Worm (Caenorhabditis elegans) whole organism, young adult: ENCODE data around the gene F14D2.11.

Source experiments
- B0019.2 ChIP-seq: fragments of 200-800 bp; sonication (Bioruptor generic); conservative IDR thresholded peaks from 2 replicates; pipeline ENCODE4 v1.3.6; 2022; ENCODE audit warnings: missing genetic modification reagents, missing genetic modification characterization, missing compliant biosample characterization
- C17E4.6 ChIP-seq: fragments of 200-800 bp; sonication (Bioruptor generic); IDR thresholded peaks from 2 replicates; pipeline ENCODE4 v1.3.6; 2022; ENCODE audit warnings: missing genetic modification reagents, missing genetic modification characterization, missing compliant biosample characterization
- F10E7.11 ChIP-seq: sonication (generic microtip); optimal IDR thresholded peaks from 2 replicates; lab custom pipeline; 2017; ENCODE audit warnings: mild to moderate bottlenecking, missing genetic modification characterization, moderate library complexity, missing compliant biosample characterization
- F22D6.2 ChIP-seq: sonication (generic microtip); optimal IDR thresholded peaks from 2 replicates; lab custom pipeline; 2016; ENCODE audit warnings: mild to moderate bottlenecking, missing genetic modification characterization, missing compliant biosample characterization
- F37B4.10 ChIP-seq: fragments of 200-800 bp; sonication (Bioruptor generic); IDR thresholded peaks from 2 replicates; pipeline ENCODE4 v1.3.6; 2022; ENCODE audit warnings: missing genetic modification characterization, missing compliant biosample characterization
- F55B11.4 ChIP-seq: sonication (generic microtip); optimal IDR thresholded peaks from 2 replicates; lab custom pipeline; 2016; ENCODE audit warnings: missing compliant biosample characterization, missing genetic modification characterization, borderline replicate concordance; ENCODE audit not compliant: insufficient read depth
- Y79H2A.3 ChIP-seq: fragments of 200-800 bp; sonication (Bioruptor generic); conservative IDR thresholded peaks from 2 replicates; pipeline ENCODE4 v1.3.6; 2022; ENCODE audit warnings: missing genetic modification reagents, missing genetic modification characterization, missing compliant biosample characterization
- Y95B8A.8 ChIP-seq: fragments of 200-800 bp; sonication (Bioruptor generic); IDR thresholded peaks from 2 replicates; pipeline ENCODE4 v1.3.6; 2022; ENCODE audit warnings: missing genetic modification reagents, missing genetic modification characterization, missing compliant biosample characterization
- ZK185.1 ChIP-seq: sonication (generic microtip); optimal IDR thresholded peaks from 2 replicates; lab custom pipeline; 2016; ENCODE audit warnings: mild to moderate bottlenecking, missing genetic modification characterization, missing compliant biosample characterization; ENCODE audit not compliant: poor library complexity, severe bottlenecking
- aptf-2 ChIP-seq: fragments of 200-800 bp; sonication (Bioruptor generic); conservative IDR thresholded peaks from 2 replicates; pipeline ENCODE4 v1.3.6; 2022; ENCODE audit warnings: missing genetic modification reagents, missing genetic modification characterization, missing compliant biosample characterization
- aptf-3 ChIP-seq: fragments of 200-800 bp; sonication (Bioruptor generic); IDR thresholded peaks from 2 replicates; pipeline ENCODE4 v1.3.6; 2022; ENCODE audit warnings: missing genetic modification characterization, missing compliant biosample characterization
- cebp-1 ChIP-seq, 2 experiments: fragments of 200-800 bp in 1 of 2; sonication (Bioruptor generic) in 1 of 2; sonication (generic microtip) in 1 of 2; IDR thresholded peaks in 1 of 2; optimal IDR thresholded peaks in 1 of 2; 2 replicates each; pipeline versions ENCODE4 v1.3.6 to Lab custom; 2017 to 2022; ENCODE audit warnings: missing compliant biosample characterization in 2 of 2, missing genetic modification characterization in 2 of 2, mild to moderate bottlenecking in 1 of 2, missing genetic modification reagents in 1 of 2, moderate library complexity in 1 of 2
- ceh-58 ChIP-seq: fragments of 200-800 bp; sonication (Bioruptor generic); IDR thresholded peaks from 2 replicates; pipeline ENCODE4 v1.3.6; 2022; ENCODE audit warnings: missing genetic modification characterization, missing compliant biosample characterization
- chd-7 ChIP-seq: sonication (generic microtip); optimal IDR thresholded peaks from 2 replicates; lab custom pipeline; 2016; ENCODE audit warnings: mild to moderate bottlenecking, missing genetic modification characterization, moderate library complexity, missing compliant biosample characterization
- efl-1 ChIP-seq: fragments of 150-350 bp; optimal IDR thresholded peaks from 2 replicates; lab custom pipeline; 2014; ENCODE audit warnings: missing biosample characterization, missing genetic modification reagents, missing genetic modification characterization
- egrh-3 ChIP-seq: fragments of 200-800 bp; sonication (Bioruptor generic); IDR thresholded peaks from 2 replicates; pipeline ENCODE4 v1.3.6; 2022; ENCODE audit warnings: missing genetic modification reagents, missing genetic modification characterization, missing compliant biosample characterization
- ekl-4 ChIP-seq: fragments of 200-800 bp; sonication (Bioruptor generic); IDR thresholded peaks from 2 replicates; pipeline ENCODE4 v1.3.6; 2022; ENCODE audit warnings: missing genetic modification reagents, missing genetic modification characterization, missing compliant biosample characterization
- hlh-12 ChIP-seq: sonication (generic microtip); optimal IDR thresholded peaks from 2 replicates; lab custom pipeline; 2016; ENCODE audit warnings: missing genetic modification characterization, missing compliant biosample characterization
- hlh-26 ChIP-seq: fragments of 200-800 bp; sonication (Bioruptor generic); conservative IDR thresholded peaks from 2 replicates; pipeline ENCODE4 v1.3.6; 2022; ENCODE audit warnings: missing genetic modification reagents, missing genetic modification characterization, missing compliant biosample characterization
- hmg-1.2 ChIP-seq: fragments of 200-800 bp; sonication (Bioruptor generic); IDR thresholded peaks from 2 replicates; pipeline ENCODE4 v1.3.6; 2022; ENCODE audit warnings: missing genetic modification reagents, missing genetic modification characterization, missing compliant biosample characterization
- hsf-1 ChIP-seq: fragments of 200-800 bp; sonication (Bioruptor generic); IDR thresholded peaks from 2 replicates; pipeline ENCODE4 v1.3.6; 2022; ENCODE audit warnings: missing genetic modification reagents, missing genetic modification characterization, missing compliant biosample characterization
- let-526 ChIP-seq: fragments of 200-800 bp; sonication (Bioruptor generic); IDR thresholded peaks from 2 replicates; pipeline ENCODE4 v1.3.6; 2022; ENCODE audit warnings: missing genetic modification reagents, missing genetic modification characterization, missing compliant biosample characterization
- let-607 ChIP-seq, 2 experiments: fragments of 200-800 bp in 1 of 2; sonication (Bioruptor generic) in 1 of 2; sonication (generic microtip) in 1 of 2; optimal IDR thresholded peaks; 2 replicates each; lab custom pipeline; 2016 to 2018; ENCODE audit warnings: mild to moderate bottlenecking in 2 of 2, missing compliant biosample characterization in 2 of 2, missing genetic modification characterization in 2 of 2, moderate library complexity in 2 of 2, missing genotype in 1 of 2
- lsl-1 ChIP-seq: fragments of 200-800 bp; sonication (Bioruptor generic); optimal IDR thresholded peaks from 2 replicates; lab custom pipeline; 2018; ENCODE audit warnings: mild to moderate bottlenecking, missing genetic modification characterization, moderate library complexity, missing compliant biosample characterization
- madf-10 ChIP-seq: sonication (generic microtip); optimal IDR thresholded peaks from 2 replicates; lab custom pipeline; 2016; ENCODE audit warnings: mild to moderate bottlenecking, missing genetic modification characterization, missing compliant biosample characterization
- madf-3 ChIP-seq: fragments of 200-800 bp; sonication (Bioruptor generic); IDR thresholded peaks from 2 replicates; pipeline ENCODE4 v1.3.6; 2022; ENCODE audit warnings: missing genetic modification reagents, missing genetic modification characterization, missing compliant biosample characterization
- madf-6 ChIP-seq: fragments of 200-800 bp; sonication (Bioruptor generic); IDR thresholded peaks from 2 replicates; pipeline ENCODE4 v1.3.6; 2022; ENCODE audit warnings: missing genetic modification reagents, missing genetic modification characterization, missing compliant biosample characterization
- mel-28 ChIP-seq: sonication (generic microtip); optimal IDR thresholded peaks from 2 replicates; lab custom pipeline; 2016; ENCODE audit warnings: borderline replicate concordance, mild to moderate bottlenecking, missing genetic modification characterization, missing compliant biosample characterization
- mxl-1 ChIP-seq: sonication (generic microtip); optimal IDR thresholded peaks from 2 replicates; lab custom pipeline; 2016; ENCODE audit warnings: missing genetic modification characterization, missing compliant biosample characterization
- nfya-1 ChIP-seq: sonication (generic microtip); optimal IDR thresholded peaks from 2 replicates; lab custom pipeline; 2017; ENCODE audit warnings: antibody characterized with exemption, missing compliant biosample characterization, missing genetic modification characterization, borderline replicate concordance; ENCODE audit not compliant: insufficient read depth
- nhr-179 ChIP-seq: sonication (generic microtip); optimal IDR thresholded peaks from 2 replicates; lab custom pipeline; 2016; ENCODE audit warnings: mild to moderate bottlenecking, missing genetic modification characterization, missing compliant biosample characterization
- pha-4 ChIP-seq: fragments of 150-350 bp; sonication (generic microtip); optimal IDR thresholded peaks from 2 replicates; lab custom pipeline; 2014; ENCODE audit warnings: missing biosample characterization, missing genetic modification reagents, missing genetic modification characterization
- rcor-1 ChIP-seq: fragments of 200-800 bp; sonication (Bioruptor generic); IDR thresholded peaks from 2 replicates; pipeline ENCODE4 v1.3.6; 2022; ENCODE audit warnings: missing genetic modification reagents, missing genetic modification characterization, missing compliant biosample characterization
- repo-1 ChIP-seq: sonication (generic microtip); optimal IDR thresholded peaks from 2 replicates; lab custom pipeline; 2017; ENCODE audit warnings: mild to moderate bottlenecking, missing genetic modification characterization, missing compliant biosample characterization
- sdz-38 ChIP-seq: sonication (generic microtip); optimal IDR thresholded peaks from 2 replicates; lab custom pipeline; 2016; ENCODE audit warnings: missing genotype, missing genetic modification characterization, missing compliant biosample characterization
- xnd-1 ChIP-seq: sonication (generic microtip); optimal IDR thresholded peaks from 2 replicates; lab custom pipeline; 2016; ENCODE audit warnings: missing genotype, missing genetic modification reagents, missing genetic modification characterization, missing compliant biosample characterization
- zfh-2 ChIP-seq: fragments of 200-800 bp; sonication (Bioruptor generic); conservative IDR thresholded peaks from 2 replicates; pipeline ENCODE4 v1.3.6; 2022; ENCODE audit warnings: missing genetic modification reagents, missing genetic modification characterization, missing compliant biosample characterization
- zim-3 ChIP-seq: sonication (generic microtip); optimal IDR thresholded peaks from 2 replicates; lab custom pipeline; 2017; ENCODE audit warnings: mild to moderate bottlenecking, missing genetic modification characterization, moderate library complexity, missing compliant biosample characterization
- ztf-18 ChIP-seq: sonication (generic microtip); optimal IDR thresholded peaks from 2 replicates; lab custom pipeline; 2016; ENCODE audit warnings: missing genotype, mild to moderate bottlenecking, missing genetic modification characterization, missing compliant biosample characterization
- ztf-25 ChIP-seq: fragments of 200-800 bp; sonication (Bioruptor generic); IDR thresholded peaks from 2 replicates; pipeline ENCODE4 v1.3.6; 2022; ENCODE audit warnings: missing genetic modification reagents, missing genetic modification characterization, missing compliant biosample characterization
- ztf-26 ChIP-seq: sonication (generic microtip); optimal IDR thresholded peaks from 2 replicates; lab custom pipeline; 2017; ENCODE audit warnings: missing genetic modification characterization, missing compliant biosample characterization

The F14D2.11 gene

DNA sequence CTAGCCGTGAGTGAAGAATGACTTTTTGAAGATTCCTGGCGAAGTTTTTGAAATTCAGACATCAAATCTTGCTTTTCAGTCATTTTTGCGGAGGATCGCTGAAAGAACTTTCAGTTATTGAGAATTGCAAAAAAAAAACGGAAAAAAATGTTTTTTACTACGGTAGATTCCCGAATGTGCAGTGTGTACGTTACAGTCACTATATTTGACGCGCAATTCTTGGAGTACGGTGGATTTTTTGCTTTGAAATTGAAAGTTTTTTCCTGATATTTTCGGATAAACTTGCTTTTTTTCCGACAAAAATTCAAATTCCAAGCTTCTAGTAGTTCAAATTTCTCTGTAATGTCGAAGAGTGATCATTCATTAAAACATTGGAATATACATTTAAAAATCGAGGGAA, at the start of gene F14D2.11:
TSS of gene F14D2.11 (minus strand) at position 101 of the 400 bp plus-strand sequence.
- no peak for TF ChIP-seq ceh-58 (GFP tag; lab: Robert Waterston, UW)
- TF ChIP-seq aptf-3: no peak
- no peak for TF ChIP-seq F10E7.11
- no peak for TF ChIP-seq mxl-1 (tag; lab: Kevin White, UChicago)
- TF ChIP-seq lsl-1 (GFP tag; lab: Kevin White, UChicago): peak; percentile 68
- TF ChIP-seq let-607 (tag; optimal IDR thresholded peaks at IDR 0.05; lab: Kevin White, UChicago): no peak
- no peak for TF ChIP-seq zfh-2
- no peak for TF ChIP-seq hlh-12
- TF ChIP-seq madf-10 (tag; lab: Kevin White, UChicago): no peak
- no peak for TF ChIP-seq repo-1 (tag; lab: Kevin White, UChicago)
- no peak for TF ChIP-seq rcor-1 (GFP tag; lab: Robert Waterston, UW)
- no peak for TF ChIP-seq ztf-25
- TF ChIP-seq let-526: no peak
- TF ChIP-seq madf-3 (GFP tag; lab: Robert Waterston, UW): 0 out of 2 replicates have a peak, but pooled peaks have one; percentile 21

ce11 chrII:3387503-3387902, 45.6 kb upstream of the F14D2.11 start, which contains the start of gene T06D4.6:
Gene T06D4.6, minus strand, starts transcription at chrII:3387603.
- TF ChIP-seq let-607 (tag; optimal IDR thresholded peaks at IDR 0.05; lab: Kevin White, UChicago): no peak
- peak; percentile 52; the same call in 1 of the 2 replicates for TF ChIP-seq hmg-1.2 (GFP tag; lab: Robert Waterston, UW)

DNA sequence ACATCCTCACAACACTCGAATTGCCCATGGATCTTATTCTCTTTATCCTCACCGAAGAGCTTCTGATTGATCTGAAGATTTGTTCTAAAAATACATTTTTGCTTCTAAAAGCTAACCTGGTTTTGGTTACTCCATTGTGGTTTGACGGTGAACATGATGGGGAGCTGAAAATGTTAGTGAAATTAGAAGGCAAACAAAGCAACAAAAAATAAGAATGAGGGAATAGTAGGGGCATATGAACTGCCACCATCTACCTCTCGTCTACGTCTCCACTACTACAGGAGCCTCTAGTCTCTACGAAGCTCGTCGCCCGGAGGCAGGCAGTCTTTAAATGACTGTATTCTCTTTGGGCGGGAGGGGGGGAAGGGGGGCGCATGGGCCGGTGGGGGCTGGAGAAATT, 43.8 kb upstream of the F14D2.11 start, which contains the start of gene T06D4.2:
TSS of gene T06D4.2 (minus strand) at position 170 of the 400 bp plus-strand sequence.
- TF ChIP-seq nfya-1 (tag; lab: Kevin White, UChicago): no peak
- TF ChIP-seq ekl-4 (GFP tag; lab: Robert Waterston, UW): no peak
- TF ChIP-seq Y79H2A.3 (GFP tag; lab: Robert Waterston, UW): no peak
- TF ChIP-seq mxl-1 (tag; lab: Kevin White, UChicago): no peak
- TF ChIP-seq Y95B8A.8: no peak
- no peak for TF ChIP-seq nhr-179 (tag; lab: Kevin White, UChicago)
- no peak for TF ChIP-seq ZK185.1 (tag; lab: Kevin White, UChicago)
- no peak for TF ChIP-seq egrh-3 (GFP tag; lab: Robert Waterston, UW)
- TF ChIP-seq chd-7 (tag; lab: Kevin White, UChicago): no peak
- no peak for TF ChIP-seq lsl-1 (GFP tag; lab: Kevin White, UChicago)
- TF ChIP-seq F55B11.4: no peak
- no peak for TF ChIP-seq pha-4 (tag; lab: Kevin White, UChicago)
- TF ChIP-seq B0019.2 (GFP tag; lab: Robert Waterston, UW): no peak
- TF ChIP-seq hsf-1: no peak
- no peak for TF ChIP-seq zim-3 (tag; lab: Kevin White, UChicago)
- TF ChIP-seq mel-28 (tag; lab: Kevin White, UChicago): no peak
- TF ChIP-seq sdz-38 (tag; lab: Kevin White, UChicago): no peak

- TF ChIP-seq zfh-2: no peak
Measured at ce11 chrII:3383116-3383515, 41.2 kb upstream of the F14D2.11 start.

ce11 chrII:3381510-3381909, 39.6 kb upstream of the F14D2.11 start, which contains the start of gene T06D4.1:
Gene T06D4.1, plus strand, starts transcription at chrII:3381830.
- TF ChIP-seq madf-6 (GFP tag; lab: Robert Waterston, UW): peak; percentile 69
- TF ChIP-seq C17E4.6 (GFP tag; lab: Robert Waterston, UW): no peak
- TF ChIP-seq cebp-1 (GFP tag; IDR thresholded peaks at IDR 0.05; lab: Robert Waterston, UW): no peak
- TF ChIP-seq cebp-1 (tag; optimal IDR thresholded peaks at IDR 0.05; lab: Kevin White, UChicago): no peak
- TF ChIP-seq efl-1: peak; percentile 80
- TF ChIP-seq pha-4 (tag; lab: Kevin White, UChicago): no peak
- no peak for TF ChIP-seq hlh-26 (GFP tag; lab: Robert Waterston, UW)
- no peak for TF ChIP-seq F22D6.2 (tag; lab: Kevin White, UChicago)
- TF ChIP-seq F55B11.4: no peak
- TF ChIP-seq chd-7 (tag; lab: Kevin White, UChicago): no peak
- no peak for TF ChIP-seq repo-1 (tag; lab: Kevin White, UChicago)
- TF ChIP-seq aptf-2 (GFP tag; lab: Robert Waterston, UW): 0 out of 2 replicates have a peak, but pooled peaks have one; percentile 5
- no peak for TF ChIP-seq F10E7.11
- no peak for TF ChIP-seq F37B4.10
- no peak for TF ChIP-seq xnd-1 (tag; lab: Kevin White, UChicago)
- TF ChIP-seq ztf-26: no peak
- TF ChIP-seq let-526: no peak
- TF ChIP-seq ztf-18 (tag; lab: Kevin White, UChicago): no peak
